Fruit fly (Drosophila melanogaster) whole organism, embryonic: ENCODE results near the gene CG15347.

Experiments
- BEAF-32 ChIP-seq: fragments of 200-800 bp; sonication (Bioruptor generic); optimal IDR thresholded peaks from 3 replicates; lab custom pipeline; 2017; ENCODE audit warnings: missing biosample characterization, missing genetic modification characterization, mild to moderate bottlenecking, moderate library complexity, missing genetic modification reagents
- BtbVII ChIP-seq: fragments of 200-800 bp; sonication (Bioruptor generic); optimal IDR thresholded peaks from 3 replicates; lab custom pipeline; 2017; ENCODE audit warnings: missing biosample characterization, mild to moderate bottlenecking, missing genetic modification characterization
- CG10267 ChIP-seq: fragments of 200-800 bp; sonication (Bioruptor generic); optimal IDR thresholded peaks from 2 replicates; lab custom pipeline; 2018; ENCODE audit warnings: missing biosample characterization, mild to moderate bottlenecking, missing genetic modification characterization, moderate library complexity
- CG11695 ChIP-seq: fragments of 200-800 bp; sonication (Bioruptor generic); IDR thresholded peaks from 3 replicates; pipeline ENCODE4 v1.3.6; 2022; ENCODE audit warnings: missing biosample characterization, missing genetic modification characterization
- CG13624 ChIP-seq: fragments of 200-800 bp; sonication (Bioruptor generic); optimal IDR thresholded peaks from 2 replicates; lab custom pipeline; 2016; ENCODE audit warnings: missing biosample characterization, missing genetic modification characterization
- CG14441 ChIP-seq: fragments of 200-800 bp; sonication (Bioruptor generic); IDR thresholded peaks from 2 replicates; pipeline ENCODE4 v1.3.6; 2022; ENCODE audit warnings: missing biosample characterization, missing genetic modification characterization
- CG14710 ChIP-seq: fragments of 200-800 bp; sonication (Bioruptor generic); optimal IDR thresholded peaks from 3 replicates; lab custom pipeline; 2019; ENCODE audit warnings: missing biosample characterization, mild to moderate bottlenecking, missing genetic modification characterization, moderate library complexity
- CG15514 ChIP-seq: fragments of 200-800 bp; sonication (Bioruptor generic); optimal IDR thresholded peaks from 3 replicates; lab custom pipeline; 2017; ENCODE audit warnings: missing biosample characterization, missing genetic modification characterization, mild to moderate bottlenecking, moderate library complexity, missing genetic modification reagents
- CG17361 ChIP-seq: fragments of 200-800 bp; sonication (Bioruptor generic); IDR thresholded peaks from 3 replicates; pipeline ENCODE4 v1.3.6; 2022; ENCODE audit warnings: missing biosample characterization, missing genetic modification characterization
- CG18619 ChIP-seq: fragments of 200-800 bp; sonication (Bioruptor generic); optimal IDR thresholded peaks from 3 replicates; lab custom pipeline; 2017; ENCODE audit warnings: missing biosample characterization, mild to moderate bottlenecking, missing genetic modification characterization
- CG2116 ChIP-seq: fragments of 200-800 bp; sonication (Bioruptor generic); optimal IDR thresholded peaks from 3 replicates; lab custom pipeline; 2018; ENCODE audit warnings: missing biosample characterization, mild to moderate bottlenecking, missing genetic modification characterization
- CG2120 ChIP-seq: fragments of 200-800 bp; sonication (Bioruptor generic); optimal IDR thresholded peaks from 3 replicates; lab custom pipeline; 2016; ENCODE audit warnings: missing biosample characterization, missing genetic modification characterization
- CG31224 ChIP-seq: fragments of 200-800 bp; sonication (Bioruptor generic); IDR thresholded peaks from 2 replicates; pipeline ENCODE4 v1.3.6; 2022; ENCODE audit warnings: missing biosample characterization, missing genetic modification characterization
- CG31365 ChIP-seq: fragments of 200-800 bp; sonication (Bioruptor generic); optimal IDR thresholded peaks from 2 replicates; lab custom pipeline; 2018; ENCODE audit warnings: missing biosample characterization, mild to moderate bottlenecking, missing genetic modification characterization
- CG3163 ChIP-seq: fragments of 200-800 bp; sonication (Bioruptor generic); optimal IDR thresholded peaks from 3 replicates; lab custom pipeline; 2016; ENCODE audit warnings: missing biosample characterization, missing genetic modification characterization
- CG3407 ChIP-seq: fragments of 200-800 bp; sonication (Bioruptor generic); optimal IDR thresholded peaks from 2 replicates; lab custom pipeline; 2018; ENCODE audit warnings: missing biosample characterization, mild to moderate bottlenecking, missing genetic modification characterization
- CG42726 ChIP-seq: fragments of 200-800 bp; sonication (Bioruptor generic); IDR thresholded peaks from 2 replicates; pipeline ENCODE4 v1.3.6; 2022; ENCODE audit warnings: missing biosample characterization, missing genetic modification characterization; ENCODE audit not compliant: partially characterized antibody
- CG4360 ChIP-seq: fragments of 200-800 bp; sonication (Bioruptor generic); IDR thresholded peaks from 2 replicates; pipeline ENCODE4 v1.3.6; 2022; ENCODE audit warnings: missing biosample characterization, missing genetic modification characterization
- CG7271 ChIP-seq: fragments of 200-800 bp; sonication (Bioruptor generic); optimal IDR thresholded peaks from 2 replicates; lab custom pipeline; 2018; ENCODE audit warnings: missing biosample characterization, mild to moderate bottlenecking, missing genetic modification characterization, moderate library complexity
- CG8290 ChIP-seq, 3 experiments: fragments of 200-800 bp; sonication (Bioruptor generic); optimal IDR thresholded peaks; 2 replicates each; lab custom pipeline; 2016 to 2019; ENCODE audit warnings: missing biosample characterization in 3 of 3, missing genetic modification characterization in 3 of 3, mild to moderate bottlenecking in 2 of 3, moderate library complexity in 1 of 3
- CG8359 ChIP-seq: fragments of 200-800 bp; sonication (Bioruptor generic); optimal IDR thresholded peaks from 2 replicates; lab custom pipeline; 2017; ENCODE audit warnings: missing biosample characterization, mild to moderate bottlenecking, missing genetic modification characterization, borderline replicate concordance
- CG8765 ChIP-seq: fragments of 200-800 bp; sonication (Bioruptor generic); IDR thresholded peaks from 2 replicates; pipeline ENCODE4 v1.3.6; 2022; ENCODE audit warnings: missing biosample characterization, missing genetic modification characterization
- CG9797 ChIP-seq: fragments of 200-800 bp; sonication (Bioruptor generic); optimal IDR thresholded peaks from 3 replicates; lab custom pipeline; 2018; ENCODE audit warnings: missing biosample characterization, mild to moderate bottlenecking, missing genetic modification characterization
- Camta ChIP-seq: fragments of 200-800 bp; sonication (Bioruptor generic); optimal IDR thresholded peaks from 2 replicates; lab custom pipeline; 2016; ENCODE audit warnings: missing biosample characterization, missing genetic modification characterization
- Fer3 ChIP-seq: fragments of 200-800 bp; sonication (Bioruptor generic); optimal IDR thresholded peaks from 2 replicates; lab custom pipeline; 2018; ENCODE audit warnings: missing biosample characterization, mild to moderate bottlenecking, missing genetic modification characterization, moderate library complexity
- HHEX ChIP-seq: fragments of 200-800 bp; sonication (Bioruptor generic); optimal IDR thresholded peaks from 3 replicates; lab custom pipeline; 2017; ENCODE audit warnings: missing biosample characterization, mild to moderate bottlenecking, missing genetic modification characterization, missing genetic modification reagents
- HLHmδ ChIP-seq: fragments of 200-800 bp; sonication (Bioruptor generic); optimal IDR thresholded peaks from 2 replicates; lab custom pipeline; 2018; ENCODE audit warnings: missing biosample characterization, mild to moderate bottlenecking, missing genetic modification characterization, moderate library complexity
- Jarid2 ChIP-seq: fragments of 200-800 bp; sonication (Bioruptor generic); optimal IDR thresholded peaks from 3 replicates; lab custom pipeline; 2017; ENCODE audit warnings: mild to moderate bottlenecking, missing biosample characterization, missing genetic modification reagents, missing genetic modification characterization
- MBD-R2 ChIP-seq: fragments of 200-800 bp; sonication (Bioruptor generic); IDR thresholded peaks from 2 replicates; pipeline ENCODE4 v1.3.6; 2022; ENCODE audit warnings: missing biosample characterization, missing genetic modification characterization
- MTF-1 ChIP-seq: fragments of 200-800 bp; sonication (Bioruptor generic); optimal IDR thresholded peaks from 2 replicates; lab custom pipeline; 2018; ENCODE audit warnings: missing biosample characterization, mild to moderate bottlenecking, missing genetic modification characterization, borderline replicate concordance
- Meics ChIP-seq: fragments of 200-800 bp; sonication (Bioruptor generic); optimal IDR thresholded peaks from 2 replicates; lab custom pipeline; 2017; ENCODE audit warnings: missing biosample characterization, mild to moderate bottlenecking, missing genetic modification characterization
- Mes4 ChIP-seq: fragments of 200-800 bp; sonication (Bioruptor generic); optimal IDR thresholded peaks from 2 replicates; lab custom pipeline; 2016; ENCODE audit warnings: missing biosample characterization, missing genetic modification characterization
- NFAT ChIP-seq: fragments of 200-800 bp; sonication (Bioruptor generic); IDR thresholded peaks from 2 replicates; pipeline ENCODE4 v1.3.6; 2022; ENCODE audit warnings: missing biosample characterization, missing genetic modification characterization
- Nf-YB ChIP-seq: fragments of 200-800 bp; sonication (Bioruptor generic); optimal IDR thresholded peaks from 3 replicates; lab custom pipeline; 2019; ENCODE audit warnings: missing biosample characterization, mild to moderate bottlenecking, missing genetic modification characterization, moderate library complexity
- Trl ChIP-seq, 3 experiments: fragments of >200 bp in 2 of 3; fragments of 200-800 bp in 1 of 3; sonication (Bioruptor generic) in 1 of 3; optimal IDR thresholded peaks; 2 replicates in 1 of 3; 3 replicates in 2 of 3; lab custom pipeline; 2016 to 2017; ENCODE audit warnings: missing biosample characterization in 1 of 3, missing genetic modification characterization in 1 of 3
- Xbp1 ChIP-seq: fragments of 200-800 bp; sonication (Bioruptor generic); optimal IDR thresholded peaks from 3 replicates; lab custom pipeline; 2016; ENCODE audit warnings: missing biosample characterization, mild to moderate bottlenecking, missing genetic modification characterization
- chm ChIP-seq: fragments of 200-800 bp; sonication (Bioruptor generic); IDR thresholded peaks from 2 replicates; pipeline ENCODE4 v1.3.6; 2022; ENCODE audit warnings: missing biosample characterization, missing genetic modification characterization
- dimm ChIP-seq: fragments of 200-800 bp; sonication (Bioruptor generic); IDR thresholded peaks from 2 replicates; pipeline ENCODE4 v1.3.6; 2022; ENCODE audit warnings: missing biosample characterization, missing genetic modification characterization
- fd96Cb ChIP-seq: fragments of 200-800 bp; sonication (Bioruptor generic); optimal IDR thresholded peaks from 2 replicates; lab custom pipeline; 2018; ENCODE audit warnings: missing biosample characterization, mild to moderate bottlenecking, missing genetic modification characterization, moderate library complexity
- gfzf ChIP-seq: fragments of 200-800 bp; sonication (Bioruptor generic); optimal IDR thresholded peaks from 2 replicates; lab custom pipeline; 2016; ENCODE audit warnings: missing biosample characterization, mild to moderate bottlenecking, missing genetic modification characterization, moderate library complexity
- gsb-n ChIP-seq: fragments of 200-800 bp; sonication (Bioruptor generic); optimal IDR thresholded peaks from 3 replicates; lab custom pipeline; 2018; ENCODE audit warnings: missing biosample characterization, mild to moderate bottlenecking, missing genetic modification characterization
- her ChIP-seq: fragments of 200-800 bp; sonication (Bioruptor generic); optimal IDR thresholded peaks from 2 replicates; lab custom pipeline; 2016; ENCODE audit warnings: missing biosample characterization, missing genetic modification characterization
- ken ChIP-seq: fragments of 200-800 bp; sonication (Bioruptor generic); IDR thresholded peaks from 3 replicates; pipeline ENCODE4 v1.3.6; 2022; ENCODE audit warnings: missing biosample characterization, missing genetic modification characterization
- mam ChIP-seq: fragments of 200-800 bp; sonication (Bioruptor generic); optimal IDR thresholded peaks from 3 replicates; lab custom pipeline; 2016; ENCODE audit warnings: missing biosample characterization, missing genetic modification characterization
- nmo ChIP-seq: fragments of 200-800 bp; sonication (Bioruptor generic); optimal IDR thresholded peaks from 2 replicates; lab custom pipeline; 2018; ENCODE audit warnings: missing biosample characterization, mild to moderate bottlenecking, missing genetic modification characterization, moderate library complexity
- pita ChIP-seq: fragments of 200-800 bp; sonication (Bioruptor generic); optimal IDR thresholded peaks from 2 replicates; lab custom pipeline; 2017; ENCODE audit warnings: missing biosample characterization, mild to moderate bottlenecking, missing genetic modification characterization
- sima ChIP-seq: fragments of 200-800 bp; sonication (Bioruptor generic); optimal IDR thresholded peaks from 2 replicates; lab custom pipeline; 2016; ENCODE audit warnings: missing biosample characterization, missing genetic modification characterization
- trem ChIP-seq: fragments of 200-800 bp; optimal IDR thresholded peaks from 3 replicates; lab custom pipeline; 2019; ENCODE audit warnings: missing biosample characterization, mild to moderate bottlenecking, missing genetic modification characterization, moderate library complexity

The CG15347 gene

dm6 chrX:8408971-8409455, 51.7 kb downstream of the CG15347 start, which contains the start of gene Trf2 (continued):
- TF ChIP-seq Mes4 = peak; percentile 6
- TF ChIP-seq mam (GFP tag; lab: Kevin White, UChicago) = peak; percentile 11
- TF ChIP-seq CG4360 = peak; percentile 77
- peak; percentile 43 for TF ChIP-seq pita
- TF ChIP-seq dimm (GFP tag; lab: Robert Waterston, UW) = no peak
- peak; percentile 31 for TF ChIP-seq CG31365 (tag; lab: Kevin White, UChicago)
- peak; percentile 9; the same call in 1 of the 3 replicates for TF ChIP-seq CG11695 (GFP tag; lab: Robert Waterston, UW)
- peak; percentile 31 for TF ChIP-seq HHEX (GFP tag; lab: Kevin White, UChicago)
- peak; percentile 22 for TF ChIP-seq Meics (GFP tag; lab: Kevin White, UChicago)
- TF ChIP-seq CG13624 (GFP tag; lab: Kevin White, UChicago) = peak; percentile 48
- no peak for TF ChIP-seq Xbp1 (GFP tag; lab: Kevin White, UChicago)
- peak; percentile 86 for TF ChIP-seq CG9797 (GFP tag; lab: Kevin White, UChicago)
- TF ChIP-seq CG7271 (tag; lab: Kevin White, UChicago) = peak; percentile 33
- 0 out of 2 replicates have a peak, but pooled peaks have one; percentile 15 for TF ChIP-seq MBD-R2
- TF ChIP-seq Camta = peak; percentile 54
- no peak for TF ChIP-seq CG8290 (GFP tag; optimal IDR thresholded peaks at IDR 0.05; lab: Kevin White, UChicago)
- peak in 1 of 2 experiments; percentile 69 for TF ChIP-seq CG8290 (tag; optimal IDR thresholded peaks at IDR 0.05; lab: Kevin White, UChicago)
- no peak for TF ChIP-seq CG31224
- TF ChIP-seq CG42726 (GFP tag; lab: Robert Waterston, UW) = peak; percentile 31; the same call in 1 of the 2 replicates
- peak; percentile 77 for TF ChIP-seq Jarid2 (GFP tag; lab: Kevin White, UChicago)
- no peak for TF ChIP-seq trem (tag; lab: Kevin White, UChicago)
- TF ChIP-seq BtbVII (GFP tag; lab: Kevin White, UChicago) = no peak
- TF ChIP-seq CG17361 (GFP tag; lab: Robert Waterston, UW) = 0 out of 3 replicates have a peak, but pooled peaks have one; percentile 15
- TF ChIP-seq fd96Cb (tag; lab: Kevin White, UChicago) = no peak
- peak; percentile 64 for TF ChIP-seq MTF-1
- TF ChIP-seq gsb-n (tag; lab: Kevin White, UChicago) = no peak
- TF ChIP-seq CG3407 = no peak
- no peak for TF ChIP-seq CG14441 (GFP tag; lab: Robert Waterston, UW)
- TF ChIP-seq CG18619 = no peak
- peak; percentile 89 for TF ChIP-seq chm (GFP tag; lab: Robert Waterston, UW)
- no peak for TF ChIP-seq sima
- TF ChIP-seq gfzf (GFP tag; lab: Kevin White, UChicago) = peak; percentile 90
- TF ChIP-seq HLHmδ (GFP tag; lab: Kevin White, UChicago) = peak; percentile 81
- TF ChIP-seq NFAT (GFP tag; lab: Robert Waterston, UW) = 0 out of 2 replicates have a peak, but pooled peaks have one; percentile 5
- peak; percentile 3 for TF ChIP-seq CG3163 (GFP tag; lab: Kevin White, UChicago)
- TF ChIP-seq CG15514 (GFP tag; lab: Kevin White, UChicago) = peak; percentile 46
- TF ChIP-seq nmo (GFP tag; lab: Kevin White, UChicago) = peak; percentile 34
- TF ChIP-seq Nf-YB = peak; percentile 11
- TF ChIP-seq Fer3 = peak; percentile 13
- TF ChIP-seq CG10267 = peak; percentile 25
- TF ChIP-seq CG8359 (GFP tag; lab: Kevin White, UChicago) = peak; percentile 2
- peak; percentile 7 for TF ChIP-seq CG2116 (GFP tag; lab: Kevin White, UChicago)
- 0 out of 3 replicates have a peak, but pooled peaks have one; percentile 12 for TF ChIP-seq ken (GFP tag; lab: Robert Waterston, UW)
- TF ChIP-seq Trl (optimal IDR thresholded peaks at IDR 0.05; lab: Kevin White, UChicago) = no peak
- peak; percentile 9 for TF ChIP-seq Trl (GFP tag; optimal IDR thresholded peaks at IDR 0.05; lab: Kevin White, UChicago)
- peak; percentile 57 for TF ChIP-seq BEAF-32 (GFP tag; lab: Kevin White, UChicago)
- TF ChIP-seq her (GFP tag; lab: Kevin White, UChicago) = peak; percentile 54
- peak; percentile 18; the same call in 1 of the 2 replicates for TF ChIP-seq CG8765
- peak; percentile 29 for TF ChIP-seq CG14710 (tag; lab: Kevin White, UChicago)
- peak; percentile 35 for TF ChIP-seq CG2120 (GFP tag; lab: Kevin White, UChicago)
